Worm (Caenorhabditis elegans) whole organism, L4/young adult: ENCODE measurements around the gene dmsr-13.

Experiments used
- W03F9.2 ChIP-seq: fragments of 150-350 bp; optimal IDR thresholded peaks from 2 replicates; lab custom pipeline; 2014; ENCODE audit warnings: missing biosample characterization, missing genetic modification characterization
- dao-5 ChIP-seq: sonication (generic microtip); optimal IDR thresholded peaks from 2 replicates; lab custom pipeline; 2016; ENCODE audit warnings: missing genotype, missing genetic modification characterization, moderate library complexity, missing compliant biosample characterization
- him-1 ChIP-seq: sonication (generic microtip); optimal IDR thresholded peaks from 2 replicates; lab custom pipeline; 2016; ENCODE audit warnings: missing genotype, missing genetic modification reagents, missing genetic modification characterization, missing compliant biosample characterization

Gene dmsr-13

ce11 chrV:6784853-6785492 lies 34.7 kb downstream of the dmsr-13 start, which contains the start of the genes spn-4 and spe-39:
TSS of gene spn-4 (minus strand) at chrV:6784903.
TSS of gene spe-39 (plus strand) at chrV:6785451.
- peak; percentile 48 for TF ChIP-seq him-1
- TF ChIP-seq W03F9.2, result peak; percentile 75
- TF ChIP-seq dao-5 (tag; lab: Kevin White, UChicago), result no peak

ce11 chrV:6783044-6783625 lies 36.6 kb downstream of the dmsr-13 start:
- no peak for TF ChIP-seq W03F9.2
- no peak for TF ChIP-seq him-1
- TF ChIP-seq dao-5 (tag; lab: Kevin White, UChicago), result no peak

ce11 chrV:6782260-6782659 lies 37.5 kb downstream of the dmsr-13 start:
- TF ChIP-seq W03F9.2 (no peak), dao-5 (tag; lab: Kevin White, UChicago) (no peak), him-1 (no peak)

ce11 chrV:6780676-6781075 lies 39.0 kb downstream of the dmsr-13 start:
- TF ChIP-seq him-1 (no peak), dao-5 (tag; lab: Kevin White, UChicago) (no peak), W03F9.2 (no peak)

ce11 chrV:6780166-6780565 lies 39.5 kb downstream of the dmsr-13 start, which contains the start of gene ZC404.15:
TSS of gene ZC404.15 (plus strand) at chrV:6780466.
- TF ChIP-seq W03F9.2 (no peak), him-1 (no peak), dao-5 (tag; lab: Kevin White, UChicago) (no peak)

ce11 chrV:6778457-6778856 lies 41.3 kb downstream of the dmsr-13 start:
- TF ChIP-seq him-1, result no peak
- no peak for TF ChIP-seq dao-5 (tag; lab: Kevin White, UChicago)
- no peak for TF ChIP-seq W03F9.2

- TF ChIP-seq W03F9.2 (no peak), dao-5 (tag; lab: Kevin White, UChicago) (no peak), him-1 (no peak)
Observed at ce11 chrV:6775708-6776107, 44.0 kb downstream of the dmsr-13 start, which contains the start of gene srh-28. TSS of gene srh-28 (minus strand) at chrV:6775808.

ce11 chrV:6773735-6774134 lies 46.0 kb downstream of the dmsr-13 start, which contains the start of gene ZC404.16:
TSS of gene ZC404.16 (minus strand) at chrV:6773835.
- TF ChIP-seq dao-5 (tag; lab: Kevin White, UChicago) (no peak), W03F9.2 (no peak), him-1 (no peak)

- TF ChIP-seq W03F9.2 (no peak), him-1 (no peak), dao-5 (tag; lab: Kevin White, UChicago) (no peak)
Observed at ce11 chrV:6771645-6772044, 48.1 kb downstream of the dmsr-13 start, which contains the start of gene srh-30. TSS of gene srh-30 (minus strand) at chrV:6771745.

ce11 chrV:6769440-6769839 lies 50.3 kb downstream of the dmsr-13 start:
- no peak for TF ChIP-seq W03F9.2
- TF ChIP-seq dao-5 (tag; lab: Kevin White, UChicago), result no peak
- no peak for TF ChIP-seq him-1

ce11 chrV:6768452-6768929 lies 51.2 kb downstream of the dmsr-13 start, which contains the start of the genes T25F10.1 and clik-1:
TSS of gene T25F10.1 (plus strand) at chrV:6768502.
TSS of gene clik-1 (minus strand) at chrV:6768732.
- TF ChIP-seq him-1 (no peak), W03F9.2 (no peak), dao-5 (tag; lab: Kevin White, UChicago) (no peak)
